Fruit fly (Drosophila melanogaster): ENCODE data around the gene Twdlalpha.

DNA sequence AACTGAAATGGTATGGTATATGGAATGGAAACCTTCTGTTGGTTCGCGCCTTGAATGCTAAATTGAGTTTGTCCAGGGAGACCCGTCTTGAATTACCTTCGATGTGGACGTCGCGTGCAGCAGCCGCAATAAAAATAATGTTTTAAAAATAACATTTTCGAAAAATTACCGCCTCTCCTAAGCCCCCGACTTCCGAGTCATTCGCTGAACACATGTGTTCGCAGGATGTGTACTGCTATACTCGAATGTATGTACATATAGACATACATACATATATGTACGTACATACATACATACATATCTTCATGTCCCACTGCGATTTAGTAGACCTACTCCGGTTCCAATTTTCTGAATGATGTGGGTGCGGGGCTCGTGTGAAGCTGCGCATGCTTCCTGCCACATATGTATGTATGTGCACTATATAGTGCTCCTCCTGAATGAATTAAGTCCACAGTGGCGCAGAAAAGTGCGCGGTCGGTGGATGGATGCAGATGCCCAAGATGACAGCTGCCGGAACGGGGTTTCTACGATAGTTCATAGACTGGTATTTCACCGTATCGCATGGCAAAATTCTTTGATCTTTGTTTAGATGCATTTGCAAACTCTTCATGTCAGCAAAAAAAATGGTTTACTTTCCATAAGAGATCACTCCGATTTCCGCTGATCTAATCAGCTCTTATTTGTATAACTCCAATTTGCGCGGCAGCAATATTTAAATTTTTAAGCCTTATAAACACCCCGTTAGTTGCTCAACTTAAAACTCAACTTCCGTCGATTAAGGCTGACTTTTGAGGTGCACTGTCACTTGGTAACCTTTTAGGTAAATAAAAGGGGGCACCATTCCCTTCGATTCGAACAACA lies 31.8 kb downstream of the Twdlalpha start:
- TF ChIP-seq CG8478 (optimal IDR thresholded peaks at IDR 0.05) (no peak), CTCF (optimal IDR thresholded peaks at IDR 0.05) (no peak)

Measured in S2 (cell line).